Fruit fly (Drosophila melanogaster) whole organism, embryonic: Measurements from ENCODE around the gene Acp63F.
A peak's percentile ranks its signal among the peaks of the same experiment; 100 is the strongest.

Source experiments
- ATbp ChIP-seq: fragments of 200-800 bp; sonication (Bioruptor generic); optimal IDR thresholded peaks from 2 replicates; lab custom pipeline; 2017; ENCODE audit warnings: missing biosample characterization, mild to moderate bottlenecking, missing genetic modification characterization, missing genetic modification reagents
- Asciz ChIP-seq: fragments of 200-800 bp; sonication (Bioruptor generic); optimal IDR thresholded peaks from 2 replicates; lab custom pipeline; 2017; ENCODE audit warnings: missing biosample characterization, mild to moderate bottlenecking, missing genetic modification characterization, missing genetic modification reagents
- CG10147 ChIP-seq: fragments of 200-800 bp; sonication (Bioruptor generic); optimal IDR thresholded peaks from 2 replicates; lab custom pipeline; 2019; ENCODE audit warnings: missing biosample characterization, mild to moderate bottlenecking, missing genetic modification characterization, moderate library complexity
- CG10321 ChIP-seq: fragments of 200-800 bp; sonication (Bioruptor generic); IDR thresholded peaks from 2 replicates; pipeline ENCODE4 v1.3.6; 2022; ENCODE audit warnings: missing biosample characterization, missing genetic modification characterization
- CG11398 ChIP-seq: fragments of 200-800 bp; sonication (Bioruptor generic); optimal IDR thresholded peaks from 2 replicates; lab custom pipeline; 2016; ENCODE audit warnings: missing biosample characterization, missing genetic modification characterization
- CG12744 ChIP-seq: fragments of 200-800 bp; sonication (Bioruptor generic); optimal IDR thresholded peaks from 2 replicates; lab custom pipeline; 2016; ENCODE audit warnings: missing biosample characterization, missing genetic modification characterization
- CG13296 ChIP-seq: fragments of 200-800 bp; sonication (Bioruptor generic); optimal IDR thresholded peaks from 3 replicates; lab custom pipeline; 2018; ENCODE audit warnings: missing biosample characterization, mild to moderate bottlenecking, missing genetic modification characterization
- CG14014 ChIP-seq: fragments of 200-800 bp; sonication (Bioruptor generic); IDR thresholded peaks from 2 replicates; pipeline ENCODE4 v1.3.6; 2022; ENCODE audit warnings: missing biosample characterization, missing genetic modification characterization
- CG15073 ChIP-seq: fragments of 200-800 bp; sonication (Bioruptor generic); optimal IDR thresholded peaks from 2 replicates; lab custom pipeline; 2016; ENCODE audit warnings: missing biosample characterization, missing genetic modification characterization
- CG15514 ChIP-seq: fragments of 200-800 bp; sonication (Bioruptor generic); optimal IDR thresholded peaks from 3 replicates; lab custom pipeline; 2017; ENCODE audit warnings: missing biosample characterization, missing genetic modification characterization, mild to moderate bottlenecking, moderate library complexity, missing genetic modification reagents
- CG17328 ChIP-seq: fragments of 200-800 bp; sonication (Bioruptor generic); IDR thresholded peaks from 2 replicates; pipeline ENCODE4 v1.3.6; 2022; ENCODE audit warnings: missing biosample characterization, missing genetic modification characterization
- CG18599 ChIP-seq: fragments of 200-800 bp; sonication (Bioruptor generic); optimal IDR thresholded peaks from 3 replicates; lab custom pipeline; 2017; ENCODE audit warnings: missing biosample characterization, missing genetic modification characterization, mild to moderate bottlenecking, moderate library complexity, missing genetic modification reagents
- CG2712 ChIP-seq: fragments of 200-800 bp; optimal IDR thresholded peaks from 3 replicates; lab custom pipeline; 2019; ENCODE audit warnings: missing biosample characterization, mild to moderate bottlenecking, missing genetic modification characterization, moderate library complexity
- CG3065 ChIP-seq: fragments of 200-800 bp; sonication (Bioruptor generic); optimal IDR thresholded peaks from 2 replicates; lab custom pipeline; 2016; ENCODE audit warnings: missing biosample characterization, missing genetic modification characterization
- CG32532 ChIP-seq: fragments of 200-800 bp; sonication (Bioruptor generic); IDR thresholded peaks from 2 replicates; pipeline ENCODE4 v1.3.6; 2022; ENCODE audit warnings: missing biosample characterization, missing genetic modification characterization
- CG4282 ChIP-seq: fragments of 200-800 bp; sonication (Bioruptor generic); optimal IDR thresholded peaks from 2 replicates; lab custom pipeline; 2016; ENCODE audit warnings: missing biosample characterization, missing genetic modification characterization
- CG6683 ChIP-seq: fragments of 200-800 bp; sonication (Bioruptor generic); optimal IDR thresholded peaks from 2 replicates; lab custom pipeline; 2017; ENCODE audit warnings: missing biosample characterization, mild to moderate bottlenecking, missing genetic modification characterization, missing genetic modification reagents
- CG6854 ChIP-seq: fragments of 200-800 bp; sonication (Bioruptor generic); optimal IDR thresholded peaks from 3 replicates; lab custom pipeline; 2017; ENCODE audit warnings: missing biosample characterization, mild to moderate bottlenecking, missing genetic modification characterization
- CG8359 ChIP-seq: fragments of 200-800 bp; sonication (Bioruptor generic); optimal IDR thresholded peaks from 2 replicates; lab custom pipeline; 2017; ENCODE audit warnings: missing biosample characterization, mild to moderate bottlenecking, missing genetic modification characterization, borderline replicate concordance
- CkIIα-i1 ChIP-seq: fragments of 200-800 bp; sonication (Bioruptor generic); IDR thresholded peaks from 2 replicates; pipeline ENCODE4 v1.3.6; 2022; ENCODE audit warnings: missing biosample characterization, missing genetic modification characterization
- CrebB ChIP-seq: fragments of 200-800 bp; sonication (Bioruptor generic); optimal IDR thresholded peaks from 3 replicates; lab custom pipeline; 2018; ENCODE audit warnings: missing biosample characterization, mild to moderate bottlenecking, missing genetic modification characterization
- Drgx ChIP-seq: fragments of 200-800 bp; sonication (Bioruptor generic); IDR thresholded peaks from 2 replicates; pipeline ENCODE4 v1.3.6; 2022; ENCODE audit warnings: missing biosample characterization, missing genetic modification characterization
- Ets97D ChIP-seq: fragments of 200-800 bp; sonication (Bioruptor generic); optimal IDR thresholded peaks from 3 replicates; lab custom pipeline; 2016; ENCODE audit warnings: missing biosample characterization, missing genetic modification characterization
- HLH54F ChIP-seq: fragments of 200-800 bp; sonication (Bioruptor generic); optimal IDR thresholded peaks from 3 replicates; lab custom pipeline; 2016; ENCODE audit warnings: missing biosample characterization, missing genetic modification characterization
- Hey ChIP-seq: fragments of 200-800 bp; sonication (Bioruptor generic); optimal IDR thresholded peaks from 3 replicates; lab custom pipeline; 2018; ENCODE audit warnings: missing biosample characterization, mild to moderate bottlenecking, missing genetic modification characterization
- HmgD ChIP-seq: fragments of 200-800 bp; sonication (Bioruptor generic); optimal IDR thresholded peaks from 3 replicates; lab custom pipeline; 2016; ENCODE audit warnings: missing biosample characterization, missing genetic modification characterization
- MBD-R2 ChIP-seq: fragments of 200-800 bp; sonication (Bioruptor generic); IDR thresholded peaks from 2 replicates; pipeline ENCODE4 v1.3.6; 2022; ENCODE audit warnings: missing biosample characterization, missing genetic modification characterization
- Neu2 ChIP-seq: fragments of 200-800 bp; sonication (Bioruptor generic); optimal IDR thresholded peaks from 3 replicates; lab custom pipeline; 2016; ENCODE audit warnings: missing biosample characterization, missing genetic modification characterization, borderline replicate concordance
- Trl ChIP-seq, 3 experiments: fragments of >200 bp in 2 of 3; fragments of 200-800 bp in 1 of 3; sonication (Bioruptor generic) in 1 of 3; optimal IDR thresholded peaks; 2 replicates in 1 of 3; 3 replicates in 2 of 3; lab custom pipeline; 2016 to 2017; ENCODE audit warnings: missing biosample characterization in 1 of 3, missing genetic modification characterization in 1 of 3
- Vsx1 ChIP-seq: fragments of 200-800 bp; sonication (Bioruptor generic); optimal IDR thresholded peaks from 2 replicates; lab custom pipeline; 2017; ENCODE audit warnings: missing biosample characterization, mild to moderate bottlenecking, missing genetic modification characterization, missing genetic modification reagents
- az2 ChIP-seq: fragments of 200-800 bp; sonication (Bioruptor generic); optimal IDR thresholded peaks from 3 replicates; lab custom pipeline; 2016; ENCODE audit warnings: missing biosample characterization, missing genetic modification characterization
- bowl ChIP-seq: fragments of 200-800 bp; sonication (Bioruptor generic); IDR thresholded peaks from 2 replicates; pipeline ENCODE4 v1.3.6; 2022; ENCODE audit warnings: missing biosample characterization, missing genetic modification characterization
- br ChIP-seq: fragments of >200 bp; optimal IDR thresholded peaks from 2 replicates; lab custom pipeline; 2017
- caup ChIP-seq: fragments of 200-800 bp; sonication (Bioruptor generic); optimal IDR thresholded peaks from 3 replicates; lab custom pipeline; 2017; ENCODE audit warnings: missing biosample characterization, mild to moderate bottlenecking, missing genetic modification characterization, moderate library complexity; ENCODE audit not compliant: severe bottlenecking
- ci ChIP-seq: fragments of 200-800 bp; sonication (Bioruptor generic); IDR thresholded peaks from 3 replicates; pipeline ENCODE4 v1.3.6; 2022; ENCODE audit warnings: missing biosample characterization, missing genetic modification characterization
- fu2 ChIP-seq: fragments of 200-800 bp; sonication (Bioruptor generic); optimal IDR thresholded peaks from 2 replicates; lab custom pipeline; 2016; ENCODE audit warnings: missing biosample characterization, missing genetic modification characterization
- gcm ChIP-seq: fragments of 200-800 bp; sonication (Bioruptor generic); optimal IDR thresholded peaks from 2 replicates; lab custom pipeline; 2019; ENCODE audit warnings: missing biosample characterization, mild to moderate bottlenecking, missing genetic modification characterization, moderate library complexity
- gcm2 ChIP-seq: fragments of 200-800 bp; sonication (Bioruptor generic); optimal IDR thresholded peaks from 2 replicates; lab custom pipeline; 2016; ENCODE audit warnings: missing biosample characterization, missing genetic modification characterization
- gem ChIP-seq: fragments of 200-800 bp; sonication (Bioruptor generic); optimal IDR thresholded peaks from 2 replicates; lab custom pipeline; 2019; ENCODE audit warnings: missing biosample characterization, mild to moderate bottlenecking, missing genetic modification characterization, moderate library complexity
- hbn ChIP-seq: fragments of 200-800 bp; sonication (Bioruptor generic); IDR thresholded peaks from 2 replicates; pipeline ENCODE4 v1.3.6; 2022; ENCODE audit warnings: missing biosample characterization, missing genetic modification characterization; ENCODE audit not compliant: partially characterized antibody
- hth ChIP-seq: fragments of >200 bp; optimal IDR thresholded peaks from 2 replicates; lab custom pipeline; 2017; ENCODE audit warnings: inconsistent platforms
- nerfin-1 ChIP-seq: fragments of 200-800 bp; sonication (Bioruptor generic); optimal IDR thresholded peaks from 3 replicates; lab custom pipeline; 2019; ENCODE audit warnings: missing biosample characterization, mild to moderate bottlenecking, missing genetic modification characterization, moderate library complexity
- nerfin-2 ChIP-seq: fragments of 200-800 bp; sonication (Bioruptor generic); IDR thresholded peaks from 2 replicates; pipeline ENCODE4 v1.3.6; 2022; ENCODE audit warnings: missing biosample characterization, missing genetic modification characterization; ENCODE audit not compliant: partially characterized antibody
- oc ChIP-seq: fragments of 200-800 bp; sonication (Bioruptor generic); optimal IDR thresholded peaks from 2 replicates; lab custom pipeline; 2018; ENCODE audit warnings: missing biosample characterization, mild to moderate bottlenecking, missing genetic modification characterization, moderate library complexity
- sens-2 ChIP-seq: fragments of 200-800 bp; sonication (Bioruptor generic); IDR thresholded peaks from 2 replicates; pipeline ENCODE4 v1.3.6; 2022; ENCODE audit warnings: missing biosample characterization, missing genetic modification characterization
- seq ChIP-seq: fragments of 200-800 bp; sonication (Bioruptor generic); IDR thresholded peaks from 2 replicates; pipeline ENCODE4 v1.3.6; 2022; ENCODE audit warnings: missing biosample characterization, missing genetic modification characterization
- shn ChIP-seq: fragments of 200-800 bp; sonication (Bioruptor generic); optimal IDR thresholded peaks from 3 replicates; lab custom pipeline; 2016; ENCODE audit warnings: missing biosample characterization, missing genetic modification characterization
- tup ChIP-seq: fragments of 200-800 bp; sonication (Bioruptor generic); optimal IDR thresholded peaks from 2 replicates; lab custom pipeline; 2016; ENCODE audit warnings: missing biosample characterization, mild to moderate bottlenecking, missing genetic modification characterization, moderate library complexity
- zen2 ChIP-seq: fragments of 200-800 bp; sonication (Bioruptor generic); IDR thresholded peaks from 3 replicates; pipeline ENCODE4 v1.3.6; 2022; ENCODE audit warnings: missing biosample characterization, missing genetic modification characterization; ENCODE audit not compliant: partially characterized antibody

Gene Acp63F

dm6 chr3L:3785002-3785661 lies 31.0 kb downstream of the Acp63F start (continued):
- TF ChIP-seq Neu2 (GFP tag; lab: Kevin White, UChicago) (peak; percentile 85), sens-2 (GFP tag; lab: Robert Waterston, UW) (peak; percentile 95), CG3065 (GFP tag; lab: Kevin White, UChicago) (peak; percentile 94), CG6854 (peak; percentile 68), CG32532 (GFP tag; lab: Robert Waterston, UW) (peak; percentile 94), caup (GFP tag; lab: Kevin White, UChicago) (peak; percentile 81), nerfin-1 (tag; lab: Kevin White, UChicago) (peak; percentile 70), gem (tag; lab: Kevin White, UChicago) (peak; percentile 96), CG10147 (GFP tag; lab: Kevin White, UChicago) (peak; percentile 40), CG2712 (peak; percentile 91), hbn (GFP tag; lab: Robert Waterston, UW) (no peak), HLH54F (peak; percentile 93), CG17328 (GFP tag; lab: Robert Waterston, UW) (peak; percentile 97), CG6683 (GFP tag; lab: Kevin White, UChicago) (peak; percentile 63), CrebB (tag; lab: Kevin White, UChicago) (peak; percentile 91), CG15514 (GFP tag; lab: Kevin White, UChicago) (peak; percentile 60), Hey (tag; lab: Kevin White, UChicago) (peak; percentile 66), gcm2 (GFP tag; lab: Kevin White, UChicago) (peak; percentile 92), Ets97D (peak; percentile 79), CG11398 (GFP tag; lab: Kevin White, UChicago) (peak; percentile 93), ATbp (GFP tag; lab: Kevin White, UChicago) (peak; percentile 96), CG13296 (GFP tag; lab: Kevin White, UChicago) (peak; percentile 46), br (lab: Kevin White, UChicago) (no peak), CG4282 (peak; percentile 97), CG15073 (peak; percentile 73), zen2 (GFP tag; lab: Robert Waterston, UW) (no peak), HmgD (GFP tag; lab: Kevin White, UChicago) (peak; percentile 93), CG12744 (GFP tag; lab: Kevin White, UChicago) (peak; percentile 83), CkIIα-i1 (GFP tag; lab: Robert Waterston, UW) (peak; percentile 89), nerfin-2 (GFP tag; lab: Robert Waterston, UW) (no peak), Vsx1 (GFP tag; lab: Kevin White, UChicago) (peak; percentile 91), MBD-R2 (GFP tag; lab: Robert Waterston, UW) (peak; percentile 85), ci (GFP tag; lab: Robert Waterston, UW) (peak; percentile 98), az2 (peak; percentile 96), fu2 (GFP tag; lab: Kevin White, UChicago) (peak; percentile 89), hth (lab: Kevin White, UChicago) (no peak), CG8359 (GFP tag; lab: Kevin White, UChicago) (peak; percentile 74), seq (peak; percentile 97), shn (peak; percentile 97), CG14014 (GFP tag; lab: Robert Waterston, UW) (peak; percentile 95), Trl (optimal IDR thresholded peaks at IDR 0.05; lab: Kevin White, UChicago) (no peak), Trl (GFP tag; optimal IDR thresholded peaks at IDR 0.05; lab: Kevin White, UChicago) (peak; percentile 96), oc (tag; lab: Kevin White, UChicago) (peak; percentile 95), Asciz (GFP tag; lab: Kevin White, UChicago) (peak; percentile 77), CG10321 (GFP tag; lab: Robert Waterston, UW) (peak; percentile 47; the same call in 1 of the 2 replicates), Drgx (peak; percentile 99), tup (peak; percentile 88), CG18599 (GFP tag; lab: Kevin White, UChicago) (peak; percentile 85), gcm (GFP tag; lab: Kevin White, UChicago) (peak; percentile 90), bowl (peak; percentile 83)
